Worm (Caenorhabditis elegans) whole organism, L4 larva: ENCODE results near the gene W05H9.4.

Source experiments
- D1046.2 ChIP-seq: fragments of 200-800 bp; sonication (Bioruptor generic); IDR thresholded peaks from 2 replicates; pipeline ENCODE4 v1.3.6; 2022; ENCODE audit warnings: missing genetic modification characterization, missing compliant biosample characterization
- F37D6.2 ChIP-seq: sonication (generic microtip); optimal IDR thresholded peaks from 2 replicates; lab custom pipeline; 2016; ENCODE audit warnings: mild to moderate bottlenecking, missing genetic modification characterization, missing compliant biosample characterization
- T26A8.4 ChIP-seq: fragments of 200-800 bp; sonication (Bioruptor generic); IDR thresholded peaks from 2 replicates; pipeline ENCODE4 v1.3.6; 2022; ENCODE audit warnings: missing genetic modification characterization, missing compliant biosample characterization
- Y48G9A.11 ChIP-seq: fragments of 200-800 bp; sonication (Bioruptor generic); IDR thresholded peaks from 2 replicates; pipeline ENCODE4 v1.3.6; 2022; ENCODE audit warnings: missing genetic modification reagents, missing genetic modification characterization, missing compliant biosample characterization
- Y5F2A.4 ChIP-seq: fragments of 200-800 bp; sonication (Bioruptor generic); optimal IDR thresholded peaks from 2 replicates; lab custom pipeline; 2018; ENCODE audit warnings: mild to moderate bottlenecking, missing genetic modification characterization, missing compliant biosample characterization
- Y75B8A.6 ChIP-seq: fragments of 200-800 bp; sonication (Bioruptor generic); IDR thresholded peaks from 2 replicates; pipeline ENCODE4 v1.3.6; 2022; ENCODE audit warnings: missing genetic modification reagents, missing genetic modification characterization, missing compliant biosample characterization
- aha-1 ChIP-seq: fragments of 150-350 bp; peaks from one replicate; lab custom pipeline; 2014; ENCODE audit warnings: missing biosample characterization, missing genetic modification characterization
- aly-2 ChIP-seq: sonication (generic microtip); optimal IDR thresholded peaks from 2 replicates; lab custom pipeline; 2018; ENCODE audit warnings: missing biosample characterization, missing genetic modification characterization
- attf-4 ChIP-seq: sonication (generic microtip); optimal IDR thresholded peaks from 3 replicates; lab custom pipeline; 2017; ENCODE audit warnings: missing biosample characterization, missing genetic modification characterization
- ceh-28 ChIP-seq: fragments of 150-350 bp; optimal IDR thresholded peaks from 2 replicates; lab custom pipeline; 2014; ENCODE audit warnings: missing biosample characterization, missing genetic modification reagents, missing genetic modification characterization
- ceh-44 ChIP-seq: fragments of 200-800 bp; sonication (Bioruptor generic); IDR thresholded peaks from 2 replicates; pipeline ENCODE4 v1.3.6; 2022; ENCODE audit warnings: missing genetic modification reagents, missing genetic modification characterization, missing compliant biosample characterization
- ceh-62 ChIP-seq: sonication (generic microtip); optimal IDR thresholded peaks from 2 replicates; lab custom pipeline; 2017; ENCODE audit warnings: missing biosample characterization, missing genetic modification characterization
- cey-2 ChIP-seq: sonication (generic microtip); optimal IDR thresholded peaks from 3 replicates; lab custom pipeline; 2017; ENCODE audit warnings: missing genetic modification characterization, mild to moderate bottlenecking, missing compliant biosample characterization, antibody characterized with exemption, borderline replicate concordance; ENCODE audit not compliant: insufficient read depth
- daf-16 ChIP-seq, 3 experiments: sonication (generic microtip); optimal IDR thresholded peaks; 2 replicates each; lab custom pipeline; 2016 to 2017; ENCODE audit warnings: missing genetic modification characterization in 3 of 3, missing genetic modification reagents in 3 of 3, mild to moderate bottlenecking in 2 of 3, missing compliant biosample characterization in 2 of 3, missing biosample characterization in 1 of 3, moderate library complexity in 1 of 3
- daf-19 ChIP-seq: fragments of 200-800 bp; sonication (Bioruptor generic); conservative IDR thresholded peaks from 2 replicates; pipeline ENCODE4 v1.3.6; 2022; ENCODE audit warnings: missing genetic modification characterization, missing compliant biosample characterization
- dmd-6 ChIP-seq: fragments of 200-800 bp; sonication (Bioruptor generic); IDR thresholded peaks from 2 replicates; pipeline ENCODE4 v1.3.6; 2022; ENCODE audit warnings: missing genetic modification reagents, missing genetic modification characterization, missing compliant biosample characterization
- dmd-8 ChIP-seq: fragments of 200-800 bp; sonication (Bioruptor generic); IDR thresholded peaks from 2 replicates; pipeline ENCODE4 v1.3.6; 2022; ENCODE audit warnings: missing genetic modification characterization, missing compliant biosample characterization
- dpl-1 ChIP-seq: fragments of 150-350 bp; optimal IDR thresholded peaks from 2 replicates; lab custom pipeline; 2014; ENCODE audit warnings: missing biosample characterization, missing genetic modification reagents, missing genetic modification characterization
- duxl-1 ChIP-seq: sonication (generic microtip); optimal IDR thresholded peaks from 2 replicates; lab custom pipeline; 2016; ENCODE audit warnings: mild to moderate bottlenecking, missing genetic modification characterization, moderate library complexity, missing compliant biosample characterization; ENCODE audit not compliant: poor library complexity
- fkh-10 ChIP-seq: fragments of 150-350 bp; optimal IDR thresholded peaks from 2 replicates; lab custom pipeline; 2014; ENCODE audit warnings: missing biosample characterization, missing genetic modification reagents, missing genetic modification characterization
- hif-1 ChIP-seq, 2 experiments: sonication (generic microtip); optimal IDR thresholded peaks; 2 replicates each; lab custom pipeline; 2016 to 2017; ENCODE audit warnings: missing compliant biosample characterization in 2 of 2, missing genetic modification characterization in 2 of 2, missing genetic modification reagents in 2 of 2, missing genotype in 2 of 2, mild to moderate bottlenecking in 1 of 2
- hlh-30 ChIP-seq: sonication (generic microtip); optimal IDR thresholded peaks from 2 replicates; lab custom pipeline; 2017; ENCODE audit warnings: antibody characterized with exemption, mild to moderate bottlenecking, missing genetic modification characterization, missing compliant biosample characterization; ENCODE audit not compliant: insufficient read depth
- lin-13 ChIP-seq: fragments of 150-350 bp; optimal IDR thresholded peaks from 2 replicates; lab custom pipeline; 2014; ENCODE audit warnings: missing biosample characterization, missing genetic modification reagents, missing genetic modification characterization
- lin-15B ChIP-seq: fragments of 150-350 bp; sonication (generic microtip); optimal IDR thresholded peaks from 3 replicates; lab custom pipeline; 2014; ENCODE audit warnings: missing biosample characterization, missing genetic modification characterization
- lin-29 ChIP-seq: fragments of 200-800 bp; sonication (Bioruptor generic); IDR thresholded peaks from 2 replicates; pipeline ENCODE4 v1.3.6; 2022; ENCODE audit warnings: missing genetic modification reagents, missing genetic modification characterization, missing compliant biosample characterization
- madf-5 ChIP-seq, 2 experiments: fragments of 200-800 bp; sonication (Bioruptor generic); IDR thresholded peaks; 2 replicates each; pipeline ENCODE4 v1.3.6; 2022; ENCODE audit warnings: missing compliant biosample characterization in 2 of 2, missing genetic modification characterization in 2 of 2
- madf-9 ChIP-seq: fragments of 200-800 bp; sonication (Bioruptor generic); conservative IDR thresholded peaks from 2 replicates; pipeline ENCODE4 v1.3.6; 2022; ENCODE audit warnings: missing genetic modification reagents, missing genetic modification characterization, missing compliant biosample characterization
- mep-1 ChIP-seq: fragments of 150-350 bp; sonication (generic microtip); optimal IDR thresholded peaks from 3 replicates; lab custom pipeline; 2014; ENCODE audit warnings: missing biosample characterization, missing genetic modification characterization
- mxl-2 ChIP-seq: fragments of 200-800 bp; sonication (Bioruptor generic); conservative IDR thresholded peaks from 2 replicates; pipeline ENCODE4 v1.3.6; 2022; ENCODE audit warnings: missing genetic modification reagents, missing genetic modification characterization, missing compliant biosample characterization
- nhr-102 ChIP-seq: sonication (generic microtip); optimal IDR thresholded peaks from 2 replicates; lab custom pipeline; 2016; ENCODE audit warnings: mild to moderate bottlenecking, missing genetic modification characterization, moderate library complexity, missing compliant biosample characterization
- nhr-111 ChIP-seq: fragments of 200-800 bp; sonication (Bioruptor generic); optimal IDR thresholded peaks from 2 replicates; lab custom pipeline; 2018; ENCODE audit warnings: mild to moderate bottlenecking, missing genetic modification characterization, missing compliant biosample characterization
- nhr-25 ChIP-seq: sonication (generic microtip); optimal IDR thresholded peaks from 2 replicates; lab custom pipeline; 2017; ENCODE audit warnings: missing genetic modification characterization, mild to moderate bottlenecking, missing compliant biosample characterization, antibody characterized with exemption, moderate library complexity, borderline replicate concordance; ENCODE audit not compliant: insufficient read depth
- nhr-28 ChIP-seq: fragments of 150-350 bp; optimal IDR thresholded peaks from 2 replicates; lab custom pipeline; 2014; ENCODE audit warnings: missing biosample characterization, missing genetic modification characterization
- nhr-48 ChIP-seq: sonication (generic microtip); optimal IDR thresholded peaks from 2 replicates; lab custom pipeline; 2016; ENCODE audit warnings: mild to moderate bottlenecking, missing genetic modification characterization, missing compliant biosample characterization
- nhr-6 ChIP-seq: fragments of 150-350 bp; optimal IDR thresholded peaks from 2 replicates; lab custom pipeline; 2014; ENCODE audit warnings: missing biosample characterization, missing genetic modification characterization
- pha-4 ChIP-seq, 2 experiments: fragments of 150-350 bp in 1 of 2; fragments of 200-800 bp in 1 of 2; sonication (Bioruptor generic) in 1 of 2; IDR thresholded peaks in 1 of 2; optimal IDR thresholded peaks in 1 of 2; 2 replicates each; pipeline versions ENCODE4 v1.3.6 to Lab custom; 2014 to 2022; ENCODE audit warnings: missing genetic modification characterization in 2 of 2, missing genetic modification reagents in 2 of 2, missing biosample characterization in 1 of 2, missing compliant biosample characterization in 1 of 2
- php-3 ChIP-seq: fragments of 200-800 bp; sonication (Bioruptor generic); IDR thresholded peaks from 2 replicates; pipeline ENCODE4 v1.3.6; 2022; ENCODE audit warnings: missing genetic modification reagents, missing genetic modification characterization, missing compliant biosample characterization
- rbr-2 ChIP-seq: sonication (generic microtip); optimal IDR thresholded peaks from 2 replicates; lab custom pipeline; 2016; ENCODE audit warnings: missing genotype, missing genetic modification characterization, missing compliant biosample characterization
- saeg-2 ChIP-seq: fragments of 200-800 bp; sonication (Bioruptor generic); IDR thresholded peaks from 2 replicates; pipeline ENCODE4 v1.3.6; 2022; ENCODE audit warnings: missing genetic modification reagents, missing genetic modification characterization, missing compliant biosample characterization
- sdz-12 ChIP-seq: fragments of 200-800 bp; sonication (Bioruptor generic); optimal IDR thresholded peaks from 2 replicates; lab custom pipeline; 2018; ENCODE audit warnings: mild to moderate bottlenecking, missing genetic modification characterization, missing compliant biosample characterization
- set-16 ChIP-seq: fragments of 200-800 bp; sonication (Bioruptor generic); IDR thresholded peaks from 2 replicates; pipeline ENCODE4 v1.3.6; 2022; ENCODE audit warnings: missing genetic modification reagents, missing genetic modification characterization, missing compliant biosample characterization
- snpc-1.2 ChIP-seq: fragments of 200-800 bp; sonication (Bioruptor generic); IDR thresholded peaks from 2 replicates; pipeline ENCODE4 v1.3.6; 2022; ENCODE audit warnings: missing genetic modification reagents, missing genetic modification characterization, missing compliant biosample characterization
- tra-1 ChIP-seq: fragments of 200-800 bp; sonication (Bioruptor generic); IDR thresholded peaks from 2 replicates; pipeline ENCODE4 v1.3.6; 2022; ENCODE audit warnings: missing genetic modification reagents, missing genetic modification characterization, missing compliant biosample characterization
- zip-2 ChIP-seq: fragments of 150-350 bp; optimal IDR thresholded peaks from 2 replicates; lab custom pipeline; 2014; ENCODE audit warnings: missing biosample characterization, missing genetic modification characterization
- ztf-7 ChIP-seq: fragments of 150-350 bp; optimal IDR thresholded peaks from 2 replicates; lab custom pipeline; 2014; ENCODE audit warnings: missing biosample characterization, missing genetic modification characterization

Gene W05H9.4

ce11 chrX:6289038-6289437 lies 25.6 kb downstream of the W05H9.4 start:
- TF ChIP-seq aha-1 (tag; lab: Kevin White, UChicago) (peak; percentile 90), php-3 (no peak), Y75B8A.6 (GFP tag; lab: Robert Waterston, UW) (no peak), lin-13 (GFP tag; lab: Kevin White, UChicago) (no peak), hlh-30 (tag; lab: Kevin White, UChicago) (no peak), dpl-1 (no peak)

- TF ChIP-seq ceh-62 (no peak), lin-15B (tag; lab: Kevin White, UChicago) (no peak), nhr-102 (tag; lab: Kevin White, UChicago) (no peak)
Measured at ce11 chrX:6291632-6292031, 28.2 kb downstream of the W05H9.4 start, which contains the start of gene lev-9. TSS of gene lev-9 (minus strand) at chrX:6291732.

ce11 chrX:6292143-6292542 lies 28.7 kb downstream of the W05H9.4 start:
- TF ChIP-seq hlh-30 (tag; lab: Kevin White, UChicago) = peak; percentile 56
- peak; percentile 95 for TF ChIP-seq D1046.2 (GFP tag; lab: Robert Waterston, UW)
- peak; percentile 69 to 86 for TF ChIP-seq daf-16 (GFP tag; optimal IDR thresholded peaks at IDR 0.05; lab: Kevin White, UChicago)
- TF ChIP-seq daf-16 (tag; optimal IDR thresholded peaks at IDR 0.05; lab: Kevin White, UChicago) = peak; percentile 56
- peak; percentile 68 for TF ChIP-seq nhr-25 (tag; lab: Kevin White, UChicago)
- peak; percentile 76 for TF ChIP-seq rbr-2
- TF ChIP-seq saeg-2 (GFP tag; lab: Robert Waterston, UW) = peak; percentile 78; the same call in 1 of the 2 replicates
- peak; percentile 81 for TF ChIP-seq Y48G9A.11 (GFP tag; lab: Robert Waterston, UW)
- TF ChIP-seq sdz-12 (GFP tag; lab: Kevin White, UChicago) = peak; percentile 25
- peak; percentile 85 for TF ChIP-seq tra-1 (GFP tag; lab: Robert Waterston, UW)
- peak; percentile 75 for TF ChIP-seq F37D6.2 (tag; lab: Kevin White, UChicago)
- peak; percentile 78 for TF ChIP-seq mxl-2 (GFP tag; lab: Robert Waterston, UW)
- no peak for TF ChIP-seq fkh-10 (GFP tag; lab: Kevin White, UChicago)
- TF ChIP-seq lin-29 (GFP tag; lab: Robert Waterston, UW) = peak; percentile 78
- peak; percentile 83 for TF ChIP-seq php-3
- TF ChIP-seq set-16 (GFP tag; lab: Robert Waterston, UW) = peak; percentile 64
- TF ChIP-seq zip-2 (tag; lab: Kevin White, UChicago) = no peak
- TF ChIP-seq dmd-8 (GFP tag; lab: Robert Waterston, UW) = peak; percentile 99
- TF ChIP-seq cey-2 = no peak
- TF ChIP-seq dmd-6 (GFP tag; lab: Robert Waterston, UW) = peak; percentile 71
- TF ChIP-seq nhr-102 (tag; lab: Kevin White, UChicago) = peak; percentile 72
- TF ChIP-seq nhr-28 = peak; percentile 24
- peak; percentile 91 for TF ChIP-seq madf-9
- peak; percentile 27 for TF ChIP-seq dpl-1
- TF ChIP-seq ztf-7 (tag; lab: Kevin White, UChicago) = peak; percentile 54
- TF ChIP-seq snpc-1.2 (GFP tag; lab: Robert Waterston, UW) = peak; percentile 93
- TF ChIP-seq hif-1 (tag; optimal IDR thresholded peaks at IDR 0.05; lab: Kevin White, UChicago) = peak; percentile 31 to 37
- peak; percentile 89 for TF ChIP-seq daf-19
- TF ChIP-seq aly-2 (tag; lab: Kevin White, UChicago) = peak; percentile 46
- no peak for TF ChIP-seq attf-4
- peak; percentile 49 for TF ChIP-seq nhr-6 (tag; lab: Kevin White, UChicago)
- peak; percentile 92 for TF ChIP-seq T26A8.4 (GFP tag; lab: Robert Waterston, UW)
- peak; percentile 92 for TF ChIP-seq ceh-44
- TF ChIP-seq nhr-48 (tag; lab: Kevin White, UChicago) = peak; percentile 75
- TF ChIP-seq pha-4 (GFP tag; IDR thresholded peaks at IDR 0.05; lab: Robert Waterston, UW) = peak; percentile 97
- TF ChIP-seq pha-4 (tag; optimal IDR thresholded peaks at IDR 0.05; lab: Kevin White, UChicago) = no peak
- TF ChIP-seq madf-5 (GFP tag; IDR thresholded peaks at IDR 0.05; lab: Robert Waterston, UW) = peak; percentile 93 to 98
- no peak for TF ChIP-seq ceh-28 (tag; lab: Kevin White, UChicago)
- peak; percentile 83 for TF ChIP-seq mep-1
- TF ChIP-seq nhr-111 = peak; percentile 80
- TF ChIP-seq aha-1 (tag; lab: Kevin White, UChicago) = peak; percentile 33
- TF ChIP-seq duxl-1 (tag; lab: Kevin White, UChicago) = peak; percentile 76
- peak; percentile 64 for TF ChIP-seq Y5F2A.4 (GFP tag; lab: Kevin White, UChicago)
